Worm (Caenorhabditis elegans) whole organism, young adult: ENCODE measurements around the gene C16H3.3.
A peak's percentile ranks its signal among the peaks of the same experiment; 100 is the strongest.
"Not testable (repeated sequence)": the region's sequence is repeated elsewhere in the genome, so short reads cannot be mapped to it uniquely, and the experiment has no call there.

ENCODE experiments used
- B0035.1 ChIP-seq: sonication (generic microtip); optimal IDR thresholded peaks from 2 replicates; lab custom pipeline; 2016; ENCODE audit warnings: missing genetic modification characterization, mild to moderate bottlenecking, missing compliant biosample characterization, missing genotype, missing genetic modification reagents
- C06A6.2 ChIP-seq: fragments of 200-800 bp; sonication (Bioruptor generic); conservative IDR thresholded peaks from 2 replicates; pipeline ENCODE4 v1.3.6; 2022; ENCODE audit warnings: missing genetic modification characterization, missing compliant biosample characterization
- T26A5.8 ChIP-seq: sonication (generic microtip); optimal IDR thresholded peaks from 2 replicates; lab custom pipeline; 2016; ENCODE audit warnings: missing genetic modification characterization, missing compliant biosample characterization
- Y56A3A.18 ChIP-seq: fragments of 200-800 bp; sonication (Bioruptor generic); IDR thresholded peaks from 2 replicates; pipeline ENCODE4 v1.3.6; 2022; ENCODE audit warnings: missing genetic modification reagents, missing genetic modification characterization, missing compliant biosample characterization
- Y95B8A.8 ChIP-seq: fragments of 200-800 bp; sonication (Bioruptor generic); IDR thresholded peaks from 2 replicates; pipeline ENCODE4 v1.3.6; 2022; ENCODE audit warnings: missing genetic modification reagents, missing genetic modification characterization, missing compliant biosample characterization
- ZK185.1 ChIP-seq: sonication (generic microtip); optimal IDR thresholded peaks from 2 replicates; lab custom pipeline; 2016; ENCODE audit warnings: mild to moderate bottlenecking, missing genetic modification characterization, missing compliant biosample characterization; ENCODE audit not compliant: poor library complexity, severe bottlenecking
- atf-7 ChIP-seq: sonication (generic microtip); optimal IDR thresholded peaks from 2 replicates; lab custom pipeline; 2017; ENCODE audit warnings: mild to moderate bottlenecking, missing genetic modification characterization, missing compliant biosample characterization
- attf-5 ChIP-seq: fragments of 200-800 bp; sonication (Bioruptor generic); optimal IDR thresholded peaks from 2 replicates; lab custom pipeline; 2018; ENCODE audit warnings: mild to moderate bottlenecking, missing genetic modification characterization, missing compliant biosample characterization
- ccch-3 ChIP-seq: fragments of 200-800 bp; sonication (Bioruptor generic); optimal IDR thresholded peaks from 2 replicates; lab custom pipeline; 2018; ENCODE audit warnings: mild to moderate bottlenecking, missing genetic modification characterization, missing compliant biosample characterization
- ceh-27 ChIP-seq: fragments of 200-800 bp; sonication (Bioruptor generic); optimal IDR thresholded peaks from 2 replicates; lab custom pipeline; 2018; ENCODE audit warnings: mild to moderate bottlenecking, missing genetic modification characterization, moderate library complexity, missing compliant biosample characterization
- ceh-91 ChIP-seq: fragments of 200-800 bp; sonication (Bioruptor generic); IDR thresholded peaks from 2 replicates; pipeline ENCODE4 v1.3.6; 2022; ENCODE audit warnings: missing genetic modification reagents, missing genetic modification characterization, missing compliant biosample characterization
- dox-1 ChIP-seq: fragments of 200-800 bp; sonication (Bioruptor generic); IDR thresholded peaks from 2 replicates; pipeline ENCODE4 v1.3.6; 2022; ENCODE audit warnings: missing genetic modification reagents, missing genetic modification characterization, missing compliant biosample characterization
- dpff-1 ChIP-seq: sonication (generic microtip); optimal IDR thresholded peaks from 2 replicates; lab custom pipeline; 2017; ENCODE audit warnings: mild to moderate bottlenecking, missing genetic modification characterization, missing compliant biosample characterization
- efl-1 ChIP-seq: fragments of 150-350 bp; optimal IDR thresholded peaks from 2 replicates; lab custom pipeline; 2014; ENCODE audit warnings: missing biosample characterization, missing genetic modification reagents, missing genetic modification characterization
- egrh-3 ChIP-seq: fragments of 200-800 bp; sonication (Bioruptor generic); IDR thresholded peaks from 2 replicates; pipeline ENCODE4 v1.3.6; 2022; ENCODE audit warnings: missing genetic modification reagents, missing genetic modification characterization, missing compliant biosample characterization
- fkh-3 ChIP-seq: sonication (generic microtip); optimal IDR thresholded peaks from 2 replicates; lab custom pipeline; 2016; ENCODE audit warnings: mild to moderate bottlenecking, missing genetic modification characterization, missing compliant biosample characterization
- him-1 ChIP-seq: sonication (generic microtip); optimal IDR thresholded peaks from 2 replicates; lab custom pipeline; 2016; ENCODE audit warnings: missing genotype, missing genetic modification reagents, missing genetic modification characterization, missing compliant biosample characterization
- lag-1 ChIP-seq: fragments of 200-800 bp; sonication (Bioruptor generic); IDR thresholded peaks from 2 replicates; pipeline ENCODE4 v1.3.6; 2022; ENCODE audit warnings: missing genetic modification reagents, missing genetic modification characterization, missing compliant biosample characterization
- lin-26 ChIP-seq: fragments of 200-800 bp; sonication (Bioruptor generic); IDR thresholded peaks from 2 replicates; pipeline ENCODE4 v1.3.6; 2022; ENCODE audit warnings: missing genetic modification reagents, missing genetic modification characterization, missing compliant biosample characterization
- nfya-2 ChIP-seq: fragments of 200-800 bp; sonication (Bioruptor generic); IDR thresholded peaks from 2 replicates; pipeline ENCODE4 v1.3.6; 2022; ENCODE audit warnings: missing genetic modification reagents, missing genetic modification characterization, missing compliant biosample characterization
- nhr-179 ChIP-seq: sonication (generic microtip); optimal IDR thresholded peaks from 2 replicates; lab custom pipeline; 2016; ENCODE audit warnings: mild to moderate bottlenecking, missing genetic modification characterization, missing compliant biosample characterization
- nhr-80 ChIP-seq: sonication (generic microtip); optimal IDR thresholded peaks from 2 replicates; lab custom pipeline; 2016; ENCODE audit warnings: missing genetic modification characterization, missing compliant biosample characterization
- rec-8 ChIP-seq, 2 experiments: sonication (generic microtip); optimal IDR thresholded peaks; 2 replicates each; lab custom pipeline; 2016; ENCODE audit warnings: mild to moderate bottlenecking in 2 of 2, missing genetic modification characterization in 2 of 2, missing genetic modification reagents in 2 of 2, missing genotype in 2 of 2, missing biosample characterization in 1 of 2, missing compliant biosample characterization in 1 of 2, moderate library complexity in 1 of 2
- snpc-3.4 ChIP-seq: sonication (generic microtip); optimal IDR thresholded peaks from 2 replicates; lab custom pipeline; 2017; ENCODE audit warnings: missing genetic modification characterization, mild to moderate bottlenecking, missing compliant biosample characterization, antibody characterized with exemption, moderate library complexity, missing genotype, missing genetic modification reagents
- somi-1 ChIP-seq: fragments of 200-800 bp; sonication (Bioruptor generic); optimal IDR thresholded peaks from 2 replicates; lab custom pipeline; 2018; ENCODE audit warnings: mild to moderate bottlenecking, missing genetic modification characterization, missing compliant biosample characterization
- tbp1 ChIP-seq: fragments of 200-800 bp; sonication (Bioruptor generic); optimal IDR thresholded peaks from 2 replicates; lab custom pipeline; 2018; ENCODE audit warnings: mild to moderate bottlenecking, missing genetic modification characterization, missing compliant biosample characterization
- ztf-26 ChIP-seq: sonication (generic microtip); optimal IDR thresholded peaks from 2 replicates; lab custom pipeline; 2017; ENCODE audit warnings: missing genetic modification characterization, missing compliant biosample characterization
- ztf-28 ChIP-seq: fragments of 200-800 bp; sonication (Bioruptor generic); IDR thresholded peaks from 2 replicates; pipeline ENCODE4 v1.3.6; 2022; ENCODE audit warnings: missing genetic modification reagents, missing genetic modification characterization, missing compliant biosample characterization

C16H3.3 gene

DNA sequence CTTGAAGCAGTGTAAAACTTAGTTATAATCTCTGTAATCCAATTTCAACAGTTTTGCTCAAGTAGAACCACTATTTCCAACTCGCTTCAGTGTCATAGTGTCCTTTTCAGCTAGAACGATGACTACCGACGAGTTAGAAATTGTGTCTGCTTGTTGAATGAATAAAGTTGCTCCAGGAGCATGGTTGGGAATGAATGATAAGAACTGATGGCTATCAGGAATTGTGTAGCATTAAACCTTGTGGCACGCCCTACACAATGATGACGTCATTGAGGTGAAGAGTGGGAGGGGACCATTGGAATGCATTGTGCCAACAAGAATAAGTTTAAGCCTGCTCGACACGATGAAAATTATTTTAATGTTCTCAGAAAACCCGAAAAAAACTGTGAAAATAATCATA, 11.1 kb downstream of the C16H3.3 start:
- TF ChIP-seq nhr-80 (tag; lab: Kevin White, UChicago) (peak; percentile 55), C06A6.2 (GFP tag; lab: Robert Waterston, UW) (no peak), atf-7 (tag; lab: Kevin White, UChicago) (peak; percentile 18), dpff-1 (tag; lab: Kevin White, UChicago) (no peak), ztf-28 (GFP tag; lab: Robert Waterston, UW) (no peak)

- TF ChIP-seq somi-1 (no peak), T26A5.8 (no peak)
These were observed 30.1 kb downstream of the C16H3.3 start, which contains the start of gene frpr-7 for ce11 chrX:17579779-17580178. Gene frpr-7 (minus strand): TSS chrX:17579879.

ce11 chrX:17579011-17579410, 30.8 kb downstream of the C16H3.3 start, which contains the start of gene F39B3.3:
Gene F39B3.3 (minus strand): TSS chrX:17579111.
- not testable (repeated sequence) for TF ChIP-seq ztf-26 (tag; lab: Kevin White, UChicago); ceh-91 (GFP tag; lab: Robert Waterston, UW); Y95B8A.8 (GFP tag; lab: Robert Waterston, UW)

DNA sequence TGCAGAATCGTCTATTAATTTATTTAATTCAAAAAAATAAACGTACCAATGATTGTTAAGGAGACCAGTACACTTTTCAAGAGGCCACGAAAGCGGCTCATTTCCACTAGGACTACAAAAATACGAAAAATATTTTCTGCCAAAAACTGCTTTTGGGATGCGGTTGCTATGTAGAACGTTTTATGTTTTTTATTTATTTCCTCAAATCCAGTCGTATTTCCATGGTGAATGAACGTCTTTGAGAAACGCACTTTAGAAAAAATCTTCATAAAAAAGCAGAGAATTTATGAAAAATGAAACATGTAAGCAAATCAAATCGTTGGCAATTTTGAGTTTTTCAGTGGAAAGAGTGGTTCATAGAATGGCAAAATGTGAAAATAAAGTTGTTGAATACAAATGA, 42.5 kb downstream of the C16H3.3 start, which contains the start of gene F39B3.7:
Gene F39B3.7, minus strand, starts transcription at position 101 of the 400 bp plus-strand sequence.
- TF ChIP-seq ccch-3 (GFP tag; lab: Kevin White, UChicago) (no peak), Y56A3A.18 (GFP tag; lab: Robert Waterston, UW) (no peak), dox-1 (GFP tag; lab: Robert Waterston, UW) (no peak), tbp1 (GFP tag; lab: Kevin White, UChicago) (no peak), nfya-2 (GFP tag; lab: Robert Waterston, UW) (no peak), lin-26 (GFP tag; lab: Robert Waterston, UW) (no peak), rec-8 (tag; optimal IDR thresholded peaks at IDR 0.05; lab: Kevin White, UChicago) (no peak), him-1 (tag; lab: Kevin White, UChicago) (no peak), lag-1 (GFP tag; lab: Robert Waterston, UW) (no peak), snpc-3.4 (tag; lab: Kevin White, UChicago) (no peak), nhr-179 (tag; lab: Kevin White, UChicago) (no peak), ZK185.1 (tag; lab: Kevin White, UChicago) (no peak)

ce11 chrX:17563411-17563810, 46.4 kb downstream of the C16H3.3 start, which contains the start of gene F31A3.5:
Gene F31A3.5 (minus strand): TSS chrX:17563610.
- TF ChIP-seq nfya-2 (GFP tag; lab: Robert Waterston, UW) = no peak
- no peak for TF ChIP-seq fkh-3 (tag; lab: Kevin White, UChicago)
- TF ChIP-seq ztf-26 (tag; lab: Kevin White, UChicago) = no peak
- TF ChIP-seq nhr-80 (tag; lab: Kevin White, UChicago) = peak; percentile 20
- no peak for TF ChIP-seq B0035.1 (tag; lab: Kevin White, UChicago)
- TF ChIP-seq egrh-3 = no peak
- TF ChIP-seq attf-5 (GFP tag; lab: Kevin White, UChicago) = no peak
- no peak for TF ChIP-seq efl-1 (GFP tag; lab: Kevin White, UChicago)

- TF ChIP-seq dpff-1 (tag; lab: Kevin White, UChicago) = no peak
- peak; percentile 59 for TF ChIP-seq ceh-27 (GFP tag; lab: Kevin White, UChicago)
These were observed 47.7 kb downstream of the C16H3.3 start for ce11 chrX:17562195-17562594.
